Worm (Caenorhabditis elegans) whole organism, late embryonic: ENCODE results near the gene fbxa-37.

Experiments used
- C38D4.7 ChIP-seq: fragments of 200-800 bp; sonication (Bioruptor generic); optimal IDR thresholded peaks from 2 replicates; lab custom pipeline; 2018; ENCODE audit warnings: mild to moderate bottlenecking, missing genetic modification characterization, moderate library complexity, missing compliant biosample characterization
- T23F11.4 ChIP-seq: fragments of 200-800 bp; sonication (Bioruptor generic); optimal IDR thresholded peaks from 2 replicates; lab custom pipeline; 2018; ENCODE audit warnings: mild to moderate bottlenecking, missing genetic modification characterization, missing compliant biosample characterization
- ceh-18 ChIP-seq: sonication (generic microtip); optimal IDR thresholded peaks from 2 replicates; lab custom pipeline; 2016; ENCODE audit warnings: missing genetic modification characterization, missing compliant biosample characterization
- ceh-2 ChIP-seq: sonication (generic microtip); optimal IDR thresholded peaks from 2 replicates; lab custom pipeline; 2016; ENCODE audit warnings: missing genotype, missing genetic modification characterization, missing compliant biosample characterization
- ceh-45 ChIP-seq: fragments of 200-800 bp; sonication (Bioruptor generic); IDR thresholded peaks from 2 replicates; pipeline ENCODE4 v1.3.6; 2022; ENCODE audit warnings: missing genetic modification reagents, missing genetic modification characterization, missing compliant biosample characterization
- ceh-48 ChIP-seq: sonication (generic microtip); optimal IDR thresholded peaks from 2 replicates; lab custom pipeline; 2016; ENCODE audit warnings: missing genetic modification characterization, inconsistent platforms, missing compliant biosample characterization
- ceh-9 ChIP-seq: sonication (generic microtip); optimal IDR thresholded peaks from 2 replicates; lab custom pipeline; 2016; ENCODE audit warnings: mild to moderate bottlenecking, missing genetic modification characterization, inconsistent platforms, missing compliant biosample characterization
- elt-2 ChIP-seq: sonication (generic microtip); optimal IDR thresholded peaks from 2 replicates; lab custom pipeline; 2016; ENCODE audit warnings: missing genetic modification reagents, missing genetic modification characterization, missing compliant biosample characterization
- ets-4 ChIP-seq: sonication (generic microtip); optimal IDR thresholded peaks from 2 replicates; lab custom pipeline; 2016; ENCODE audit warnings: missing genetic modification characterization, missing compliant biosample characterization
- eyg-1 ChIP-seq: sonication (generic microtip); optimal IDR thresholded peaks from 2 replicates; lab custom pipeline; 2016; ENCODE audit warnings: missing genotype, missing genetic modification characterization, missing compliant biosample characterization
- fkh-10 ChIP-seq: fragments of 150-350 bp; optimal IDR thresholded peaks from 2 replicates; lab custom pipeline; 2014; ENCODE audit warnings: missing biosample characterization, missing genetic modification reagents, missing genetic modification characterization
- hlh-6 ChIP-seq: sonication (generic microtip); optimal IDR thresholded peaks from 2 replicates; lab custom pipeline; 2016; ENCODE audit warnings: missing genotype, missing genetic modification characterization, missing compliant biosample characterization
- hlh-8 ChIP-seq: sonication (generic microtip); optimal IDR thresholded peaks from 2 replicates; lab custom pipeline; 2016; ENCODE audit warnings: missing genotype, missing genetic modification characterization, missing compliant biosample characterization
- madf-2 ChIP-seq: sonication (generic microtip); optimal IDR thresholded peaks from 2 replicates; lab custom pipeline; 2017; ENCODE audit warnings: missing genetic modification characterization, missing compliant biosample characterization
- nhr-232 ChIP-seq: sonication (generic microtip); optimal IDR thresholded peaks from 2 replicates; lab custom pipeline; 2016; ENCODE audit warnings: missing genetic modification characterization, missing compliant biosample characterization
- npax-4 ChIP-seq: sonication (generic microtip); optimal IDR thresholded peaks from 2 replicates; lab custom pipeline; 2016; ENCODE audit warnings: missing genetic modification characterization, missing compliant biosample characterization
- odd-2 ChIP-seq: sonication (generic microtip); optimal IDR thresholded peaks from 2 replicates; lab custom pipeline; 2017; ENCODE audit warnings: antibody characterized with exemption, mild to moderate bottlenecking, missing genetic modification characterization, missing compliant biosample characterization
- pag-3 ChIP-seq: sonication (generic microtip); optimal IDR thresholded peaks from 2 replicates; lab custom pipeline; 2016; ENCODE audit warnings: missing compliant biosample characterization, missing genetic modification characterization, borderline replicate concordance
- pat-9 ChIP-seq: fragments of 200-800 bp; sonication (Bioruptor generic); optimal IDR thresholded peaks from 2 replicates; lab custom pipeline; 2018; ENCODE audit warnings: mild to moderate bottlenecking, missing genetic modification characterization, moderate library complexity, missing compliant biosample characterization
- pha-4 ChIP-seq: fragments of 150-350 bp; optimal IDR thresholded peaks from 2 replicates; lab custom pipeline; 2018; ENCODE audit warnings: missing biosample characterization, missing genetic modification reagents, missing genetic modification characterization
- pqm-1 ChIP-seq: sonication (generic microtip); optimal IDR thresholded peaks from 2 replicates; lab custom pipeline; 2016; ENCODE audit warnings: missing genetic modification characterization, missing compliant biosample characterization
- pros-1 ChIP-seq: fragments of 150-350 bp; optimal IDR thresholded peaks from 2 replicates; lab custom pipeline; 2014; ENCODE audit warnings: missing biosample characterization, missing genetic modification reagents, missing genetic modification characterization
- rnt-1 ChIP-seq: sonication (generic microtip); optimal IDR thresholded peaks from 2 replicates; lab custom pipeline; 2016; ENCODE audit warnings: missing genetic modification characterization, missing compliant biosample characterization
- sdc-2 ChIP-seq: sonication (generic microtip); optimal IDR thresholded peaks from 2 replicates; lab custom pipeline; 2016; ENCODE audit warnings: missing genotype, missing genetic modification characterization, missing compliant biosample characterization
- sox-4 ChIP-seq: sonication (generic microtip); optimal IDR thresholded peaks from 2 replicates; lab custom pipeline; 2017; ENCODE audit warnings: mild to moderate bottlenecking, missing genetic modification characterization, inconsistent platforms, missing compliant biosample characterization
- syd-9 ChIP-seq: sonication (generic microtip); optimal IDR thresholded peaks from 2 replicates; lab custom pipeline; 2016; ENCODE audit warnings: mild to moderate bottlenecking, missing genetic modification characterization, moderate library complexity, missing compliant biosample characterization
- unc-3 ChIP-seq, 2 experiments: fragments of 200-800 bp in 1 of 2; sonication (Bioruptor generic) in 1 of 2; sonication (generic microtip) in 1 of 2; conservative IDR thresholded peaks in 1 of 2; optimal IDR thresholded peaks in 1 of 2; 2 replicates each; pipeline versions ENCODE4 v1.3.6 to Lab custom; 2016 to 2022; ENCODE audit warnings: missing compliant biosample characterization in 2 of 2, missing genetic modification characterization in 2 of 2, missing genetic modification reagents in 1 of 2
- unc-86 ChIP-seq: sonication (generic microtip); optimal IDR thresholded peaks from 2 replicates; lab custom pipeline; 2016; ENCODE audit warnings: missing genetic modification characterization, missing compliant biosample characterization
- ztf-16 ChIP-seq: sonication (generic microtip); optimal IDR thresholded peaks from 2 replicates; lab custom pipeline; 2017; ENCODE audit warnings: missing genetic modification characterization, missing compliant biosample characterization

Gene fbxa-37

ce11 chrIII:1273655-1274328 lies 11.0 kb upstream of the fbxa-37 start, which contains the start of gene fbxa-29:
Gene fbxa-29, minus strand, starts transcription at chrIII:1273705.
- TF ChIP-seq T23F11.4 (no peak), ztf-16 (tag; lab: Kevin White, UChicago) (no peak), unc-3 (GFP tag; conservative IDR thresholded peaks at IDR 0.05; lab: Robert Waterston, UW) (no peak), unc-3 (tag; optimal IDR thresholded peaks at IDR 0.05; lab: Kevin White, UChicago) (no peak), elt-2 (no peak), unc-86 (no peak)
- TF ChIP-seq, all 69 proteins: peak for 0

ce11 chrIII:1275513-1275912 lies 9.3 kb upstream of the fbxa-37 start, which contains the start of gene fbxa-30:
Gene fbxa-30, minus strand, starts transcription at chrIII:1275613.
- TF ChIP-seq pag-3 (tag; lab: Kevin White, UChicago) (no peak), madf-2 (no peak), pha-4 (tag; lab: Kevin White, UChicago) (no peak), ceh-45 (GFP tag; lab: Robert Waterston, UW) (no peak), ztf-16 (tag; lab: Kevin White, UChicago) (no peak), ceh-18 (tag; lab: Kevin White, UChicago) (no peak), pqm-1 (tag; lab: Kevin White, UChicago) (no peak), rnt-1 (tag; lab: Kevin White, UChicago) (no peak), odd-2 (tag; lab: Kevin White, UChicago) (no peak)

ce11 chrIII:1279197-1279596 lies 5.6 kb upstream of the fbxa-37 start:
- TF ChIP-seq pqm-1 (tag; lab: Kevin White, UChicago) (peak; percentile 45), ztf-16 (tag; lab: Kevin White, UChicago) (no peak), elt-2 (peak; percentile 43)

ce11 chrIII:1288473-1289056 lies 3.8 kb downstream of the fbxa-37 start, which contains the start of gene fbxa-50:
Gene fbxa-50, minus strand, starts transcription at chrIII:1288523.
- TF ChIP-seq ets-4 (tag; lab: Kevin White, UChicago) (no peak), npax-4 (tag; lab: Kevin White, UChicago) (no peak), pat-9 (tag; lab: Kevin White, UChicago) (no peak), C38D4.7 (GFP tag; lab: Kevin White, UChicago) (no peak), sox-4 (no peak), eyg-1 (tag; lab: Kevin White, UChicago) (no peak), T23F11.4 (no peak), fkh-10 (GFP tag; lab: Kevin White, UChicago) (no peak), ceh-2 (tag; lab: Kevin White, UChicago) (no peak), ceh-9 (tag; lab: Kevin White, UChicago) (no peak), pha-4 (tag; lab: Kevin White, UChicago) (no peak), hlh-6 (tag; lab: Kevin White, UChicago) (no peak), sdc-2 (tag; lab: Kevin White, UChicago) (no peak), pros-1 (tag; lab: Kevin White, UChicago) (no peak)

ce11 chrIII:1289139-1289538 lies 4.3 kb downstream of the fbxa-37 start:
- no peak for TF ChIP-seq syd-9 (tag; lab: Kevin White, UChicago)
- TF ChIP-seq nhr-232 (tag; lab: Kevin White, UChicago): no peak
- peak; percentile 96 for TF ChIP-seq elt-2
- no peak for TF ChIP-seq unc-86

- TF ChIP-seq ceh-9 (tag; lab: Kevin White, UChicago) (no peak), hlh-8 (tag; lab: Kevin White, UChicago) (no peak), ceh-48 (tag; lab: Kevin White, UChicago) (no peak)
Observed at ce11 chrIII:1293135-1293534, 8.3 kb downstream of the fbxa-37 start, which contains the start of gene fbxa-36. Gene fbxa-36, minus strand, starts transcription at chrIII:1293235.
